Fruit fly (Drosophila melanogaster) whole organism, embryonic: ENCODE measurements around the gene mol.

Source experiments
- Antp ChIP-seq: fragments of 200-800 bp; sonication (Bioruptor generic); optimal IDR thresholded peaks from 3 replicates; lab custom pipeline; 2016; ENCODE audit warnings: missing biosample characterization, missing genetic modification characterization
- CG11695 ChIP-seq: fragments of 200-800 bp; sonication (Bioruptor generic); IDR thresholded peaks from 3 replicates; pipeline ENCODE4 v1.3.6; 2022; ENCODE audit warnings: missing biosample characterization, missing genetic modification characterization
- CG1233 ChIP-seq: fragments of 200-800 bp; sonication (Bioruptor generic); optimal IDR thresholded peaks from 4 replicates; lab custom pipeline; 2018; ENCODE audit warnings: missing biosample characterization, mild to moderate bottlenecking, missing genetic modification characterization
- CG14965 ChIP-seq: fragments of 200-800 bp; sonication (Bioruptor generic); optimal IDR thresholded peaks from 2 replicates; lab custom pipeline; 2016; ENCODE audit warnings: missing biosample characterization, missing genetic modification characterization, borderline replicate concordance
- CG16779 ChIP-seq: fragments of 200-800 bp; sonication (Bioruptor generic); IDR thresholded peaks from 2 replicates; pipeline ENCODE4 v1.3.6; 2022; ENCODE audit warnings: missing biosample characterization, missing genetic modification characterization
- CG17359 ChIP-seq: fragments of 200-800 bp; sonication (Bioruptor generic); optimal IDR thresholded peaks from 3 replicates; lab custom pipeline; 2018; ENCODE audit warnings: missing biosample characterization, mild to moderate bottlenecking, missing genetic modification characterization, moderate library complexity
- CG17612 ChIP-seq: fragments of 200-800 bp; sonication (Bioruptor generic); IDR thresholded peaks from 2 replicates; pipeline ENCODE4 v1.3.6; 2022; ENCODE audit warnings: missing biosample characterization, missing genetic modification characterization
- CG2120 ChIP-seq: fragments of 200-800 bp; sonication (Bioruptor generic); optimal IDR thresholded peaks from 3 replicates; lab custom pipeline; 2016; ENCODE audit warnings: missing biosample characterization, missing genetic modification characterization
- CG2678 ChIP-seq: fragments of 200-800 bp; sonication (Bioruptor generic); optimal IDR thresholded peaks from 3 replicates; lab custom pipeline; 2019; ENCODE audit warnings: missing biosample characterization, mild to moderate bottlenecking, missing genetic modification characterization, moderate library complexity
- CG3163 ChIP-seq: fragments of 200-800 bp; sonication (Bioruptor generic); optimal IDR thresholded peaks from 3 replicates; lab custom pipeline; 2016; ENCODE audit warnings: missing biosample characterization, missing genetic modification characterization
- CG34422 ChIP-seq: fragments of 200-800 bp; sonication (Bioruptor generic); IDR thresholded peaks from 3 replicates; pipeline ENCODE4 v1.3.6; 2022; ENCODE audit warnings: missing biosample characterization, missing genetic modification characterization
- CG4617 ChIP-seq: fragments of 200-800 bp; sonication (Bioruptor generic); optimal IDR thresholded peaks from 3 replicates; lab custom pipeline; 2016; ENCODE audit warnings: missing biosample characterization, missing genetic modification characterization, borderline replicate concordance
- CG4730 ChIP-seq: fragments of 200-800 bp; sonication (Bioruptor generic); IDR thresholded peaks from 2 replicates; pipeline ENCODE4 v1.3.6; 2022; ENCODE audit warnings: missing biosample characterization, missing genetic modification characterization
- CG6654 ChIP-seq: fragments of 200-800 bp; sonication (Bioruptor generic); optimal IDR thresholded peaks from 2 replicates; lab custom pipeline; 2017; ENCODE audit warnings: missing biosample characterization, mild to moderate bottlenecking, missing genetic modification characterization
- CG6689 ChIP-seq: fragments of 200-800 bp; sonication (Bioruptor generic); IDR thresholded peaks from 2 replicates; pipeline ENCODE4 v1.3.6; 2022; ENCODE audit warnings: missing biosample characterization, missing genetic modification characterization
- CG6791 ChIP-seq: fragments of 200-800 bp; sonication (Bioruptor generic); IDR thresholded peaks from 3 replicates; pipeline ENCODE4 v1.3.6; 2022; ENCODE audit warnings: missing biosample characterization, missing genetic modification characterization; ENCODE audit not compliant: partially characterized antibody
- CG7372 ChIP-seq: fragments of 200-800 bp; sonication (Bioruptor generic); IDR thresholded peaks from 2 replicates; pipeline ENCODE4 v1.3.6; 2022; ENCODE audit warnings: missing biosample characterization, missing genetic modification characterization
- CG9817 ChIP-seq: fragments of 200-800 bp; sonication (Bioruptor generic); optimal IDR thresholded peaks from 2 replicates; lab custom pipeline; 2018; ENCODE audit warnings: missing biosample characterization, mild to moderate bottlenecking, missing genetic modification characterization, moderate library complexity
- CrebB ChIP-seq: fragments of 200-800 bp; sonication (Bioruptor generic); optimal IDR thresholded peaks from 3 replicates; lab custom pipeline; 2018; ENCODE audit warnings: missing biosample characterization, mild to moderate bottlenecking, missing genetic modification characterization
- Dll ChIP-seq: fragments of 200-800 bp; sonication (Bioruptor generic); IDR thresholded peaks from 4 replicates; pipeline ENCODE4 v1.3.6; 2022; ENCODE audit warnings: missing biosample characterization, missing genetic modification characterization; ENCODE audit not compliant: partially characterized antibody
- Dref ChIP-seq: fragments of 200-800 bp; sonication (Bioruptor generic); IDR thresholded peaks from 2 replicates; pipeline ENCODE4 v1.3.6; 2022; ENCODE audit warnings: missing biosample characterization, missing genetic modification characterization
- Hand ChIP-seq: fragments of 200-800 bp; sonication (Bioruptor generic); optimal IDR thresholded peaks from 2 replicates; lab custom pipeline; 2017; ENCODE audit warnings: mild to moderate bottlenecking, missing biosample characterization, missing genetic modification reagents, missing genetic modification characterization
- Hr39 ChIP-seq: fragments of >200 bp; optimal IDR thresholded peaks from 2 replicates; lab custom pipeline; 2017
- Kr ChIP-seq: fragments of 200-800 bp; sonication (Bioruptor generic); optimal IDR thresholded peaks from 2 replicates; lab custom pipeline; 2017; ENCODE audit warnings: missing biosample characterization, mild to moderate bottlenecking, missing genetic modification characterization
- Lhr ChIP-seq: fragments of 200-800 bp; sonication (Bioruptor generic); optimal IDR thresholded peaks from 3 replicates; lab custom pipeline; 2017; ENCODE audit warnings: mild to moderate bottlenecking, missing biosample characterization, missing genetic modification reagents, missing genetic modification characterization
- Neu2 ChIP-seq: fragments of 200-800 bp; sonication (Bioruptor generic); optimal IDR thresholded peaks from 3 replicates; lab custom pipeline; 2016; ENCODE audit warnings: missing biosample characterization, missing genetic modification characterization, borderline replicate concordance
- Side ChIP-seq: fragments of 200-800 bp; sonication (Bioruptor generic); optimal IDR thresholded peaks from 2 replicates; lab custom pipeline; 2016; ENCODE audit warnings: missing biosample characterization, missing genetic modification characterization
- Six4 ChIP-seq: fragments of 200-800 bp; sonication (Bioruptor generic); optimal IDR thresholded peaks from 2 replicates; lab custom pipeline; 2016; ENCODE audit warnings: missing biosample characterization, missing genetic modification characterization
- Sox100B ChIP-seq: fragments of 200-800 bp; sonication (Bioruptor generic); optimal IDR thresholded peaks from 3 replicates; lab custom pipeline; 2018; ENCODE audit warnings: missing biosample characterization, mild to moderate bottlenecking, missing genetic modification characterization
- Sry-δ ChIP-seq: fragments of 200-800 bp; sonication (Bioruptor generic); optimal IDR thresholded peaks from 2 replicates; lab custom pipeline; 2016; ENCODE audit warnings: missing biosample characterization, missing genetic modification characterization
- Usf ChIP-seq: fragments of 200-800 bp; sonication (Bioruptor generic); optimal IDR thresholded peaks from 2 replicates; lab custom pipeline; 2017; ENCODE audit warnings: missing genotype, missing biosample characterization, missing genetic modification characterization
- Xrp1 ChIP-seq: fragments of 200-800 bp; sonication (Bioruptor generic); IDR thresholded peaks from 2 replicates; pipeline ENCODE4 v1.3.6; 2022; ENCODE audit warnings: missing biosample characterization, missing genetic modification characterization
- abd-A ChIP-seq: fragments of 200-800 bp; sonication (Bioruptor generic); optimal IDR thresholded peaks from 3 replicates; lab custom pipeline; 2019; ENCODE audit warnings: missing biosample characterization, mild to moderate bottlenecking, missing genetic modification characterization, moderate library complexity
- ato ChIP-seq: fragments of 200-800 bp; sonication (Bioruptor generic); IDR thresholded peaks from 2 replicates; pipeline ENCODE4 v1.3.6; 2022; ENCODE audit warnings: missing biosample characterization, missing genetic modification characterization; ENCODE audit not compliant: partially characterized antibody
- ci ChIP-seq: fragments of 200-800 bp; sonication (Bioruptor generic); IDR thresholded peaks from 3 replicates; pipeline ENCODE4 v1.3.6; 2022; ENCODE audit warnings: missing biosample characterization, missing genetic modification characterization
- cwo ChIP-seq: fragments of 200-800 bp; sonication (Bioruptor generic); optimal IDR thresholded peaks from 3 replicates; lab custom pipeline; 2017; ENCODE audit warnings: missing biosample characterization, missing genetic modification characterization, mild to moderate bottlenecking, moderate library complexity, missing genetic modification reagents
- dmrt11E ChIP-seq: fragments of 200-800 bp; sonication (Bioruptor generic); optimal IDR thresholded peaks from 3 replicates; lab custom pipeline; 2018; ENCODE audit warnings: missing biosample characterization, mild to moderate bottlenecking, missing genetic modification characterization, moderate library complexity
- dysf ChIP-seq: fragments of 200-800 bp; sonication (Bioruptor generic); IDR thresholded peaks from 3 replicates; pipeline ENCODE4 v1.3.6; 2022; ENCODE audit warnings: missing biosample characterization, missing genetic modification characterization
- grau ChIP-seq: fragments of 200-800 bp; optimal IDR thresholded peaks from 3 replicates; lab custom pipeline; 2019; ENCODE audit warnings: missing biosample characterization, mild to moderate bottlenecking, missing genetic modification characterization, moderate library complexity
- her ChIP-seq: fragments of 200-800 bp; sonication (Bioruptor generic); optimal IDR thresholded peaks from 2 replicates; lab custom pipeline; 2016; ENCODE audit warnings: missing biosample characterization, missing genetic modification characterization
- mam ChIP-seq: fragments of 200-800 bp; sonication (Bioruptor generic); optimal IDR thresholded peaks from 3 replicates; lab custom pipeline; 2016; ENCODE audit warnings: missing biosample characterization, missing genetic modification characterization
- nerfin-2 ChIP-seq: fragments of 200-800 bp; sonication (Bioruptor generic); IDR thresholded peaks from 2 replicates; pipeline ENCODE4 v1.3.6; 2022; ENCODE audit warnings: missing biosample characterization, missing genetic modification characterization; ENCODE audit not compliant: partially characterized antibody
- onecut ChIP-seq: fragments of 200-800 bp; sonication (Bioruptor generic); IDR thresholded peaks from 2 replicates; pipeline ENCODE4 v1.3.6; 2022; ENCODE audit warnings: missing biosample characterization, missing genetic modification characterization
- prd ChIP-seq, 3 experiments: fragments of >200 bp in 2 of 3; fragments of 200-800 bp in 1 of 3; sonication (Bioruptor generic) in 1 of 3; optimal IDR thresholded peaks in 2 of 3; IDR thresholded peaks in 1 of 3; 2 replicates in 2 of 3; 3 replicates in 1 of 3; pipeline versions ENCODE4 v1.3.6 to Lab custom; 2017 to 2022; ENCODE audit warnings: missing biosample characterization in 1 of 3, missing genetic modification characterization in 1 of 3
- psq ChIP-seq: fragments of 200-800 bp; sonication (Bioruptor generic); optimal IDR thresholded peaks from 2 replicates; lab custom pipeline; 2017; ENCODE audit warnings: missing biosample characterization, missing genetic modification characterization
- run ChIP-seq: fragments of 200-800 bp; sonication (Bioruptor generic); optimal IDR thresholded peaks from 3 replicates; lab custom pipeline; 2018; ENCODE audit warnings: missing biosample characterization, mild to moderate bottlenecking, missing genetic modification characterization
- sr ChIP-seq: fragments of 200-800 bp; sonication (Bioruptor generic); IDR thresholded peaks from 3 replicates; pipeline ENCODE4 v1.3.6; 2022; ENCODE audit warnings: missing biosample characterization, missing genetic modification characterization
- wdn ChIP-seq: fragments of 200-800 bp; sonication (Bioruptor generic); IDR thresholded peaks from 2 replicates; pipeline ENCODE4 v1.3.6; 2022; ENCODE audit warnings: missing biosample characterization, missing genetic modification characterization
- yki ChIP-seq: fragments of >200 bp; optimal IDR thresholded peaks from 3 replicates; lab custom pipeline; 2018

The mol gene

dm6 chr2L:15038339-15039308 is 41.3 kb upstream of the mol start, which contains the start of gene CIAPIN1 (continued):
- TF ChIP-seq Usf (GFP tag; lab: Kevin White, UChicago), result no peak
- TF ChIP-seq CG17612, result no peak
- no peak for TF ChIP-seq CG6689
- no peak for TF ChIP-seq sr (GFP tag; lab: Robert Waterston, UW)
- no peak for TF ChIP-seq Neu2 (GFP tag; lab: Kevin White, UChicago)
- TF ChIP-seq CG3163 (GFP tag; lab: Kevin White, UChicago), result no peak
- no peak for TF ChIP-seq CG4730 (GFP tag; lab: Robert Waterston, UW)
- TF ChIP-seq dysf (GFP tag; lab: Robert Waterston, UW), result no peak
- TF ChIP-seq CG4617 (GFP tag; lab: Kevin White, UChicago), result no peak
- TF ChIP-seq CG14965, result no peak
- TF ChIP-seq CG2678 (tag; lab: Kevin White, UChicago), result no peak
- no peak for TF ChIP-seq CG1233 (GFP tag; lab: Kevin White, UChicago)
- TF ChIP-seq CG17359 (tag; lab: Kevin White, UChicago), result no peak
- no peak for TF ChIP-seq CG11695 (GFP tag; lab: Robert Waterston, UW)
- TF ChIP-seq her (GFP tag; lab: Kevin White, UChicago), result no peak
- no peak for TF ChIP-seq dmrt11E
- no peak for TF ChIP-seq Side (GFP tag; lab: Kevin White, UChicago)
- TF ChIP-seq Dref (GFP tag; lab: Robert Waterston, UW), result peak; percentile 78
- TF ChIP-seq CG9817 (tag; lab: Kevin White, UChicago), result no peak
- TF ChIP-seq CG34422 (GFP tag; lab: Robert Waterston, UW), result peak; percentile 11; the same call in 1 of the 3 replicates
- no peak for TF ChIP-seq CrebB (tag; lab: Kevin White, UChicago)
- no peak for TF ChIP-seq CG6654 (GFP tag; lab: Kevin White, UChicago)
- no peak for TF ChIP-seq abd-A (tag; lab: Kevin White, UChicago)
- no peak for TF ChIP-seq Hand (GFP tag; lab: Kevin White, UChicago)
- no peak for TF ChIP-seq onecut (GFP tag; lab: Robert Waterston, UW)
- TF ChIP-seq run (tag; lab: Kevin White, UChicago), result no peak
- TF ChIP-seq CG6791 (GFP tag; lab: Robert Waterston, UW), result peak; percentile 67; the same call in 2 of the 3 replicates
- no peak for TF ChIP-seq CG7372 (GFP tag; lab: Robert Waterston, UW)
- no peak for TF ChIP-seq Hr39 (lab: Kevin White, UChicago)
- no peak for TF ChIP-seq Lhr
- TF ChIP-seq psq (GFP tag; lab: Kevin White, UChicago), result no peak
- no peak for TF ChIP-seq Sox100B
- no peak for TF ChIP-seq Kr (GFP tag; lab: Kevin White, UChicago)
- no peak for TF ChIP-seq grau
- TF ChIP-seq prd (optimal IDR thresholded peaks at IDR 0.05; lab: Kevin White, UChicago), result no peak
- TF ChIP-seq prd (GFP tag; IDR thresholded peaks at IDR 0.05; lab: Robert Waterston, UW), result no peak
- TF ChIP-seq CG2120 (GFP tag; lab: Kevin White, UChicago), result no peak
- no peak for TF ChIP-seq mam (GFP tag; lab: Kevin White, UChicago)
- no peak for TF ChIP-seq Six4 (GFP tag; lab: Kevin White, UChicago)
- no peak for TF ChIP-seq Antp (GFP tag; lab: Kevin White, UChicago)
- no peak for TF ChIP-seq Xrp1
- peak; percentile 62; the same call in 1 of the 2 replicates for TF ChIP-seq ato (GFP tag; lab: Robert Waterston, UW)
- peak; percentile 70 for TF ChIP-seq Sry-δ (GFP tag; lab: Kevin White, UChicago)
- TF ChIP-seq yki, result no peak
- TF ChIP-seq CG16779 (GFP tag; lab: Robert Waterston, UW), result no peak
- peak; percentile 66 for TF ChIP-seq nerfin-2 (GFP tag; lab: Robert Waterston, UW)
- no peak for TF ChIP-seq cwo (GFP tag; lab: Kevin White, UChicago)
- no peak for TF ChIP-seq ci
- no peak for TF ChIP-seq wdn
- no peak for TF ChIP-seq Dll (GFP tag; lab: Robert Waterston, UW)
